Worm (Caenorhabditis elegans) whole organism, L1 larva: ENCODE data around the gene hda-10.

Experiments
- C16A3.4 ChIP-seq: fragments of 150-350 bp; optimal IDR thresholded peaks from 2 replicates; lab custom pipeline; 2014; ENCODE audit warnings: missing biosample characterization, missing genetic modification characterization
- C34B4.2 ChIP-seq: sonication (generic microtip); optimal IDR thresholded peaks from 2 replicates; lab custom pipeline; 2017; ENCODE audit warnings: mild to moderate bottlenecking, missing genetic modification characterization, missing compliant biosample characterization
- alr-1 ChIP-seq: fragments of 200-800 bp; sonication (Bioruptor generic); optimal IDR thresholded peaks from 2 replicates; lab custom pipeline; 2018; ENCODE audit warnings: borderline replicate concordance, mild to moderate bottlenecking, missing genetic modification characterization, missing compliant biosample characterization
- aly-2 ChIP-seq: fragments of 150-350 bp; optimal IDR thresholded peaks from 2 replicates; lab custom pipeline; 2014; ENCODE audit warnings: missing biosample characterization, missing genetic modification characterization
- blmp-1 ChIP-seq: fragments of 150-350 bp; optimal IDR thresholded peaks from 2 replicates; lab custom pipeline; 2014; ENCODE audit warnings: missing biosample characterization, missing genetic modification characterization
- ceh-82 ChIP-seq, 3 experiments: fragments of 150-350 bp in 1 of 3; sonication (generic microtip) in 2 of 3; optimal IDR thresholded peaks; 2 replicates each; lab custom pipeline; 2014 to 2017; ENCODE audit warnings: missing biosample characterization in 3 of 3, missing genetic modification characterization in 3 of 3
- ces-1 ChIP-seq: fragments of 150-350 bp; optimal IDR thresholded peaks from 2 replicates; lab custom pipeline; 2014; ENCODE audit warnings: missing biosample characterization, missing genetic modification reagents, missing genetic modification characterization
- dpl-1 ChIP-seq, 3 experiments: fragments of 150-350 bp in 2 of 3; sonication (generic microtip) in 1 of 3; optimal IDR thresholded peaks; 2 replicates each; lab custom pipeline; 2014 to 2017; ENCODE audit warnings: missing biosample characterization in 3 of 3, missing genetic modification characterization in 3 of 3, missing genetic modification reagents in 3 of 3
- dsc-1 ChIP-seq: sonication (generic microtip); optimal IDR thresholded peaks from 2 replicates; lab custom pipeline; 2016; ENCODE audit warnings: mild to moderate bottlenecking, missing genetic modification characterization, missing compliant biosample characterization
- efl-3 ChIP-seq: fragments of 200-800 bp; sonication (Bioruptor generic); optimal IDR thresholded peaks from 2 replicates; lab custom pipeline; 2018; ENCODE audit warnings: mild to moderate bottlenecking, missing genetic modification characterization, missing compliant biosample characterization
- ets-5 ChIP-seq: fragments of 200-800 bp; sonication (Bioruptor generic); IDR thresholded peaks from 2 replicates; pipeline ENCODE4 v1.3.6; 2022; ENCODE audit warnings: missing genetic modification characterization, missing compliant biosample characterization
- fkh-10 ChIP-seq: sonication (generic microtip); optimal IDR thresholded peaks from 2 replicates; lab custom pipeline; 2017; ENCODE audit warnings: missing biosample characterization, missing genetic modification reagents, missing genetic modification characterization
- fkh-4 ChIP-seq: sonication (generic microtip); optimal IDR thresholded peaks from 2 replicates; lab custom pipeline; 2016; ENCODE audit warnings: missing compliant biosample characterization, missing genetic modification characterization, borderline replicate concordance
- fkh-8 ChIP-seq: sonication (generic microtip); optimal IDR thresholded peaks from 2 replicates; lab custom pipeline; 2016; ENCODE audit warnings: mild to moderate bottlenecking, missing genetic modification characterization, missing compliant biosample characterization
- grh-1 ChIP-seq: fragments of 200-800 bp; sonication (Bioruptor generic); IDR thresholded peaks from 2 replicates; pipeline ENCODE4 v1.3.6; 2022; ENCODE audit warnings: missing genetic modification reagents, missing genetic modification characterization, missing compliant biosample characterization
- hlh-17 ChIP-seq: fragments of 200-800 bp; sonication (Bioruptor generic); optimal IDR thresholded peaks from 2 replicates; lab custom pipeline; 2018; ENCODE audit warnings: missing genetic modification characterization, mild to moderate bottlenecking, missing compliant biosample characterization, moderate library complexity, borderline replicate concordance
- hpl-2 ChIP-seq: fragments of 150-350 bp; optimal IDR thresholded peaks from 2 replicates; lab custom pipeline; 2014; ENCODE audit warnings: missing biosample characterization, missing genetic modification reagents, missing genetic modification characterization
- isw-1 ChIP-seq: fragments of 200-800 bp; sonication (Bioruptor generic); IDR thresholded peaks from 2 replicates; pipeline ENCODE4 v1.3.6; 2022; ENCODE audit warnings: missing genetic modification characterization, missing compliant biosample characterization
- lin-13 ChIP-seq: fragments of 150-350 bp; optimal IDR thresholded peaks from 2 replicates; lab custom pipeline; 2014; ENCODE audit warnings: missing biosample characterization, missing genetic modification reagents, missing genetic modification characterization
- lir-3 ChIP-seq: sonication (generic microtip); optimal IDR thresholded peaks from 2 replicates; lab custom pipeline; 2016; ENCODE audit warnings: mild to moderate bottlenecking, missing genetic modification characterization, moderate library complexity, missing compliant biosample characterization; ENCODE audit not compliant: poor library complexity
- mab-9 ChIP-seq: fragments of 200-800 bp; sonication (Bioruptor generic); IDR thresholded peaks from 2 replicates; pipeline ENCODE4 v1.3.6; 2022; ENCODE audit warnings: missing genetic modification reagents, missing genetic modification characterization, missing compliant biosample characterization
- mef-2 ChIP-seq: fragments of 150-350 bp; optimal IDR thresholded peaks from 2 replicates; lab custom pipeline; 2014; ENCODE audit warnings: missing biosample characterization, missing genetic modification characterization
- nhr-11 ChIP-seq: fragments of 150-350 bp; optimal IDR thresholded peaks from 2 replicates; lab custom pipeline; 2014; ENCODE audit warnings: missing biosample characterization, missing genetic modification characterization
- nhr-12 ChIP-seq: sonication (generic microtip); optimal IDR thresholded peaks from 2 replicates; lab custom pipeline; 2017; ENCODE audit warnings: missing biosample characterization, missing genetic modification characterization
- nhr-19 ChIP-seq: fragments of 200-800 bp; sonication (Bioruptor generic); conservative IDR thresholded peaks from 2 replicates; pipeline ENCODE4 v1.3.6; 2022; ENCODE audit warnings: missing genetic modification characterization, missing compliant biosample characterization
- nhr-20 ChIP-seq: sonication (generic microtip); optimal IDR thresholded peaks from 2 replicates; lab custom pipeline; 2016; ENCODE audit warnings: mild to moderate bottlenecking, missing genetic modification characterization, missing compliant biosample characterization
- nhr-237 ChIP-seq: fragments of 150-350 bp; optimal IDR thresholded peaks from 2 replicates; lab custom pipeline; 2014; ENCODE audit warnings: missing biosample characterization, missing genetic modification characterization
- nhr-28 ChIP-seq: fragments of 150-350 bp; optimal IDR thresholded peaks from 2 replicates; lab custom pipeline; 2014; ENCODE audit warnings: missing biosample characterization, missing genetic modification characterization
- nhr-77 ChIP-seq: fragments of 150-350 bp; optimal IDR thresholded peaks from 2 replicates; lab custom pipeline; 2014; ENCODE audit warnings: missing biosample characterization, missing genetic modification characterization
- nhr-90 ChIP-seq: sonication (generic microtip); optimal IDR thresholded peaks from 2 replicates; lab custom pipeline; 2016; ENCODE audit warnings: mild to moderate bottlenecking, missing genetic modification characterization, missing compliant biosample characterization; ENCODE audit not compliant: poor library complexity
- skn-1 ChIP-seq: fragments of 150-350 bp; optimal IDR thresholded peaks from 2 replicates; lab custom pipeline; 2014; ENCODE audit warnings: missing biosample characterization, missing genetic modification characterization
- snpc-4 ChIP-seq: fragments of 150-350 bp; optimal IDR thresholded peaks from 2 replicates; lab custom pipeline; 2014; ENCODE audit warnings: missing biosample characterization, missing genetic modification characterization
- sox-4 ChIP-seq: sonication (generic microtip); optimal IDR thresholded peaks from 2 replicates; lab custom pipeline; 2016; ENCODE audit warnings: missing genetic modification characterization, missing compliant biosample characterization
- sptf-1 ChIP-seq: fragments of 150-350 bp; optimal IDR thresholded peaks from 2 replicates; lab custom pipeline; 2014; ENCODE audit warnings: missing biosample characterization, missing genetic modification characterization
- sup-37 ChIP-seq: fragments of 200-800 bp; sonication (Bioruptor generic); optimal IDR thresholded peaks from 2 replicates; lab custom pipeline; 2018; ENCODE audit warnings: mild to moderate bottlenecking, missing genetic modification characterization, missing compliant biosample characterization
- swsn-7 ChIP-seq: sonication (generic microtip); optimal IDR thresholded peaks from 2 replicates; lab custom pipeline; 2016; ENCODE audit warnings: missing genetic modification characterization, missing compliant biosample characterization
- tlp-1 ChIP-seq: fragments of 150-350 bp; optimal IDR thresholded peaks from 2 replicates; lab custom pipeline; 2014; ENCODE audit warnings: missing biosample characterization, missing genetic modification characterization
- unc-130 ChIP-seq: fragments of 150-350 bp; optimal IDR thresholded peaks from 2 replicates; lab custom pipeline; 2017; ENCODE audit warnings: missing biosample characterization, missing genetic modification characterization, inconsistent platforms
- unc-30 ChIP-seq: sonication (generic microtip); optimal IDR thresholded peaks from 2 replicates; lab custom pipeline; 2017; ENCODE audit warnings: missing biosample characterization, missing genetic modification characterization
- unc-62 ChIP-seq: fragments of 150-350 bp; optimal IDR thresholded peaks from 2 replicates; lab custom pipeline; 2014; ENCODE audit warnings: missing biosample characterization, missing genetic modification reagents, missing genetic modification characterization
- unc-98 ChIP-seq: fragments of 200-800 bp; sonication (Bioruptor generic); IDR thresholded peaks from 2 replicates; pipeline ENCODE4 v1.3.6; 2022; ENCODE audit warnings: missing genetic modification characterization, missing compliant biosample characterization
- vab-15 ChIP-seq: sonication (generic microtip); optimal IDR thresholded peaks from 2 replicates; lab custom pipeline; 2017; ENCODE audit warnings: missing genotype, mild to moderate bottlenecking, missing genetic modification characterization, missing compliant biosample characterization
- zag-1 ChIP-seq: fragments of 150-350 bp; optimal IDR thresholded peaks from 2 replicates; lab custom pipeline; 2014; ENCODE audit warnings: missing biosample characterization, missing genetic modification characterization
- zip-4 ChIP-seq: fragments of 200-800 bp; sonication (Bioruptor generic); optimal IDR thresholded peaks from 2 replicates; lab custom pipeline; 2018; ENCODE audit warnings: mild to moderate bottlenecking, missing genetic modification characterization, moderate library complexity, missing compliant biosample characterization
- ztf-11 ChIP-seq, 2 experiments: sonication (generic microtip); optimal IDR thresholded peaks; 2 replicates each; lab custom pipeline; 2016 to 2017; ENCODE audit warnings: missing genetic modification characterization in 2 of 2, missing biosample characterization in 1 of 2, missing compliant biosample characterization in 1 of 2

hda-10 gene

DNA sequence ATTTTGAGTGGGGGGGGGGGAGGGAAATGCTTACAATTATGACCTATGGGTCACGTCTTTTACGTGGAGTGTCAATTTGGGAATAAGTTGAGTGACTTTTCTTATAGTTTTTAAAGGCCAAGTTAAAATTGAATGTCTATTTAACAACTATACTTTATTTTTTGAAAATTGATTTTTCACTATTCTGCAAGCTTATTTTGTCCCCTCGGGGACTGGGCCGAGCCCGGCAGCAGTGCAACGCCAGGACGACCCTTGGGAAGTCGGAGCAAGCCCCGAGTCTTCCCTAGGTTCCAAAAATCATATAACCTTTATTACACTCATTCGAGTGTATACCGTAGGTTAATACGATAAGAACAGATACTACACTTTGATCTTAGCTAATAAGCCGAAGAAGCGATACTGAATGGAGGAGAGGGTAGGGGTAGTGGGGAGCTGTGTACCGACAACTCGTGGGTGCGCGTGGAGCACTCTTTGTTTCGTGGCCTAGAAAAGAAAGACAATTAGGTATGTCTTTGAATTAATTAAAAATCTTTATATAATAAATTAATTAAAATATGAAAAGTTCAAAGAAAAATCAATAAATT is 46.7 kb upstream of the hda-10 start, which contains the start of gene ins-37:
Gene ins-37 (minus strand): TSS at position 384 of the 584 bp plus-strand sequence.
- TF ChIP-seq snpc-4, result peak; percentile 15

DNA sequence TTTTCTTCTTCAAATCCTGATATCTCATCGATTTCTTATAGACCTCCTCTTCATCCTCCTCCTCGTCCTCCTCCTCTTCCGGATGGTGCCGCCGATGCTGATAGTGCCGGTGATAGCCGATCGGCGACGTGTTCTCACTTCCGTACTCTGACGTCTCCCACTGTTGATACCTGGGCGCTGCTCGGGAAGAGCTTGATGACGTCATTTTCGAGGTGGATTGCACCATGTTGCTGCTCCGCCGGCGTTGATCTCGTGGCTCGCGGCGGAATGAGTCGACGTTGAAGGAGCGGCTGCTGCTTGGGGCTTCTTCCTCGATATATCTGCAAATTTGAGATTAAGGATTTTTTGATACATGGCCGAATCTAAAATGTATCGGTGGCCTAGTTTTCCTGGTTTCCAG is 44.1 kb upstream of the hda-10 start:
- TF ChIP-seq unc-62 (GFP tag; lab: Kevin White, UChicago) (no peak), blmp-1 (tag; lab: Kevin White, UChicago) (no peak), C34B4.2 (no peak), tlp-1 (tag; lab: Kevin White, UChicago) (no peak), nhr-237 (no peak), ets-5 (GFP tag; lab: Robert Waterston, UW) (no peak), skn-1 (tag; lab: Kevin White, UChicago) (no peak), lir-3 (tag; lab: Kevin White, UChicago) (no peak), isw-1 (GFP tag; lab: Robert Waterston, UW) (no peak), alr-1 (tag; lab: Kevin White, UChicago) (no peak), unc-130 (tag; lab: Kevin White, UChicago) (no peak), sptf-1 (tag; lab: Kevin White, UChicago) (no peak), ces-1 (GFP tag; lab: Kevin White, UChicago) (no peak), fkh-8 (tag; lab: Kevin White, UChicago) (no peak), nhr-77 (tag; lab: Kevin White, UChicago) (no peak), efl-3 (GFP tag; lab: Kevin White, UChicago) (no peak), nhr-20 (tag; lab: Kevin White, UChicago) (no peak), fkh-10 (GFP tag; lab: Kevin White, UChicago) (no peak), vab-15 (tag; lab: Kevin White, UChicago) (no peak), nhr-28 (tag; lab: Kevin White, UChicago) (no peak)

DNA sequence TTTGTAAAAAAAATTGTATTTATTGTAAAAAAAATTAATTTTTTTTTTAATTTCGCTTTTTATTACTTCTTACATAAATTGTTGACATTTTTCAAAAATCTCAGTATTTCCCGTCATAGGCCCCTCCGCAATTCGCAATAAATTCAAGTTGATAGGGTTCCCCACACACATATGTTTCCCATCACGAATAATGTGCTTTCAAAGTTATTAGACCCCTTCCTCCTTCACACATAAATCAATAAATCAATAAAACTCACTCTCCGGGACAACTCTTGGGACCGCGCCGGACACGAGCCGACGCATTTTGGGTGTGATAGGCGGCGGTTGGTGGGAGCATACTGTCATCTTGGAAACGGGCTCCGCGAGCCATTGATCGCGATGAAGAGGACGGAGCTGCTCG is 43.1 kb upstream of the hda-10 start:
- TF ChIP-seq grh-1 (GFP tag; lab: Robert Waterston, UW) (no peak), sup-37 (GFP tag; lab: Kevin White, UChicago) (no peak), fkh-8 (tag; lab: Kevin White, UChicago) (no peak), dpl-1 (GFP tag; optimal IDR thresholded peaks at IDR 0.05; lab: Kevin White, UChicago) (no peak), nhr-11 (tag; lab: Kevin White, UChicago) (no peak), unc-62 (GFP tag; lab: Kevin White, UChicago) (no peak), hpl-2 (GFP tag; lab: Kevin White, UChicago) (no peak), mab-9 (GFP tag; lab: Robert Waterston, UW) (no peak), fkh-4 (peak; percentile 42), dsc-1 (tag; lab: Kevin White, UChicago) (peak; percentile 89), nhr-12 (tag; lab: Kevin White, UChicago) (no peak), nhr-20 (tag; lab: Kevin White, UChicago) (no peak)
- TF ChIP-seq, all 84 proteins: peak for 2

DNA sequence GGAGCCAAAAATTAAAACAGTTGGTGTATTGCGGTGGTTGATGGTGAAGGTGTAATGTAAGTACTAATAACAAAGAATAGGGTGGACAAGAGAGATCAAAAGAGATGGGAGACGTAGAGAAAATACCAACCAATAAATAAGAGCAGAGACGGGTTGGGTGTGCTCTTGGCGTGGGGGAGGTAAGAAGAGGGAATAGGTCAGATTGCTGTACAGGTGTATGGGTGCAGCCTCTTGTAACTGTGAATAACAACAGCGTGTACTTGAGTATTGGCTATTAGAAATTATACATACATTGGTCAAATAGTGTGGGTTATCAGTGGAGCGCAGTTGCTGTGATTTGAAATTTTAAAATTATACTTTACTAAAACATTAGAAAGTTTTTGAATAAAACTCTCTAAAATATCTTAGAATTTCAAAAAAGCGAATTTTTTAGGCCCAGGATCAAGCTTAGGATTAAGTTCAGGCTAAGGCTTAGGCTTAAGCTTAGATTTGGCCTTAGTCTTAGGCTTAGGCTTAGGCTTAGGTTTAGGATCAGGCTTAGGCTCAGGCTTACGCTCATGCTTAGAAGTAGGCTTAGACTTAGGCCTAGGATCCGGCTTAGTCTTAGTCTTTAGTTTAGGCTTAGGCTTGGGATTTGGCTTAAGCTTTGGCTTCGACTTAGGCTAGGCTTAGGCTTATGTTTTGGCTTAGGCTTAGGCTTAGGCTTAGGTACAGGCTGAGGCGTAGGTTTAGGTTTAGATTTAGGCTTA is 41.2 kb upstream of the hda-10 start, which contains the start of gene F08G2.7:
Gene F08G2.7 (minus strand): TSS at position 51 of the 749 bp plus-strand sequence.
- no peak for TF ChIP-seq sox-4 (tag; lab: Kevin White, UChicago)
- no peak for TF ChIP-seq fkh-10 (GFP tag; lab: Kevin White, UChicago)
- no peak for TF ChIP-seq mef-2
- no peak for TF ChIP-seq ztf-11 (tag; optimal IDR thresholded peaks at IDR 0.05; lab: Kevin White, UChicago)
- no peak for TF ChIP-seq nhr-12 (tag; lab: Kevin White, UChicago)
- TF ChIP-seq swsn-7 (tag; lab: Kevin White, UChicago), result no peak
- no peak for TF ChIP-seq aly-2 (tag; lab: Kevin White, UChicago)
- no peak for TF ChIP-seq zip-4 (GFP tag; lab: Kevin White, UChicago)
- no peak for TF ChIP-seq nhr-19 (GFP tag; lab: Robert Waterston, UW)
- TF ChIP-seq efl-3 (GFP tag; lab: Kevin White, UChicago), result no peak
- TF ChIP-seq isw-1 (GFP tag; lab: Robert Waterston, UW), result no peak
- no peak for TF ChIP-seq unc-30 (tag; lab: Kevin White, UChicago)
- no peak for TF ChIP-seq ceh-82 (tag; optimal IDR thresholded peaks at IDR 0.05; lab: Kevin White, UChicago)
- TF ChIP-seq zag-1 (tag; lab: Kevin White, UChicago), result no peak
- no peak for TF ChIP-seq unc-98 (GFP tag; lab: Robert Waterston, UW)
- TF ChIP-seq lin-13 (GFP tag; lab: Kevin White, UChicago), result no peak
- no peak for TF ChIP-seq C16A3.4 (tag; lab: Kevin White, UChicago)
- no peak for TF ChIP-seq nhr-90
- TF ChIP-seq hlh-17 (GFP tag; lab: Kevin White, UChicago), result no peak
- TF ChIP-seq, all 84 proteins: peak for 0
